Worm (Caenorhabditis elegans) whole organism, young adult: ENCODE results near the gene rmd-3.

Source experiments
- D2030.7 ChIP-seq: fragments of 200-800 bp; sonication (Bioruptor generic); IDR thresholded peaks from 2 replicates; pipeline ENCODE4 v1.3.6; 2022; ENCODE audit warnings: missing genetic modification reagents, missing genetic modification characterization, missing compliant biosample characterization
- Y67H2A.10 ChIP-seq: fragments of 200-800 bp; sonication (Bioruptor generic); conservative IDR thresholded peaks from 2 replicates; pipeline ENCODE4 v1.3.6; 2022; ENCODE audit warnings: missing genetic modification reagents, missing genetic modification characterization, missing compliant biosample characterization
- ama-1 ChIP-seq, 3 experiments: fragments of 150-350 bp in 1 of 3; sonication (generic microtip) in 2 of 3; optimal IDR thresholded peaks; 2 replicates each; lab custom pipeline; 2014 to 2018; ENCODE audit warnings: missing biosample characterization in 2 of 3, missing genetic modification characterization in 2 of 3, missing genetic modification reagents in 2 of 3
- lin-35 ChIP-seq, 3 experiments: fragments of 150-350 bp in 2 of 3; sonication (generic microtip) in 1 of 3; optimal IDR thresholded peaks; 2 replicates each; lab custom pipeline; 2014 to 2018; ENCODE audit warnings: missing biosample characterization in 3 of 3, missing genetic modification characterization in 3 of 3, missing genetic modification reagents in 3 of 3
- madf-3 ChIP-seq: fragments of 200-800 bp; sonication (Bioruptor generic); IDR thresholded peaks from 2 replicates; pipeline ENCODE4 v1.3.6; 2022; ENCODE audit warnings: missing genetic modification reagents, missing genetic modification characterization, missing compliant biosample characterization
- madf-8 ChIP-seq: fragments of 200-800 bp; sonication (Bioruptor generic); conservative IDR thresholded peaks from 2 replicates; pipeline ENCODE4 v1.3.6; 2022; ENCODE audit warnings: missing genetic modification reagents, missing genetic modification characterization, missing compliant biosample characterization
- pha-4 ChIP-seq: fragments of 150-350 bp; sonication (generic microtip); optimal IDR thresholded peaks from 2 replicates; lab custom pipeline; 2014; ENCODE audit warnings: missing biosample characterization, missing genetic modification reagents, missing genetic modification characterization
- unc-62 ChIP-seq: fragments of 150-350 bp; optimal IDR thresholded peaks from 2 replicates; lab custom pipeline; 2014; ENCODE audit warnings: missing biosample characterization, missing genetic modification reagents, missing genetic modification characterization

- no peak for TF ChIP-seq madf-8 (GFP tag; lab: Robert Waterston, UW)
- no peak for TF ChIP-seq pha-4 (tag; lab: Kevin White, UChicago)
- no peak for TF ChIP-seq lin-35 (GFP tag; optimal IDR thresholded peaks at IDR 0.05; lab: Kevin White, UChicago)
- no peak for TF ChIP-seq madf-3
- TF ChIP-seq D2030.7: no peak
- no peak for TF ChIP-seq ama-1 (optimal IDR thresholded peaks at IDR 0.05; lab: Kevin White, UChicago)
- no peak for TF ChIP-seq ama-1 (GFP tag; optimal IDR thresholded peaks at IDR 0.05; lab: Kevin White, UChicago)
- no peak for TF ChIP-seq Y67H2A.10 (GFP tag; lab: Robert Waterston, UW)
- no peak for TF ChIP-seq unc-62
These were observed at the start of gene rmd-3 for ce11 chrII:11339507-11339906.
